Worm (Caenorhabditis elegans): ENCODE measurements around the gene gtbp-1.

gtbp-1 gene

DNA sequence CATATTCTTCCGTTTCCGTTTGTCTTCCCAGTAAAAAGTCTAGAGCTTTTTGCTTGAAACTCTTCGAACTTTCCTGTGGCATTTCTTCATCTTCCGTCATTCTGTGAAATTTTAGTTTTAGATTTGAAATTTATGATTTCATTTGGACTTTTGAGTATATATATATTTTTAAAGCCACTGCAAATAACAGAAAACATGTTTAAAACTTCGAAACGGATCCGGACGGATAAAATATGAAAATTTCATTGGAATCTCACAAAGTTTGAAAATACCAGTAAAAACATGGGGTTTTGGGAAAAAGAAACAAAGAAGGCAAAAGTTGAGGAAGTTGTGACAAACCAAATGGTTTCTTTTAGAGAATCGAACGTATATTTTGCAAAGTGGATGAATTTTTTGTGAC lies 20.2 kb upstream of the gtbp-1 start, which contains the start of gene pigs-1:
Gene pigs-1, minus strand, starts transcription at position 101 of the 400 bp plus-strand sequence.
- no peak for TF ChIP-seq nhr-77 (tag; optimal IDR thresholded peaks at IDR 0.05)
- no peak for TF ChIP-seq ztf-11 (tag; optimal IDR thresholded peaks at IDR 0.05)
- TF ChIP-seq unc-62 (GFP tag; optimal IDR thresholded peaks at IDR 0.05): no peak
- TF ChIP-seq nhr-28 (tag; optimal IDR thresholded peaks at IDR 0.05): no peak
- no peak for TF ChIP-seq ceh-9 (tag; optimal IDR thresholded peaks at IDR 0.05)
- TF ChIP-seq nhr-237 (tag; optimal IDR thresholded peaks at IDR 0.05): no peak
- no peak for TF ChIP-seq nhr-11 (tag; optimal IDR thresholded peaks at IDR 0.05)
- TF ChIP-seq zag-1 (tag; optimal IDR thresholded peaks at IDR 0.05): no peak

DNA sequence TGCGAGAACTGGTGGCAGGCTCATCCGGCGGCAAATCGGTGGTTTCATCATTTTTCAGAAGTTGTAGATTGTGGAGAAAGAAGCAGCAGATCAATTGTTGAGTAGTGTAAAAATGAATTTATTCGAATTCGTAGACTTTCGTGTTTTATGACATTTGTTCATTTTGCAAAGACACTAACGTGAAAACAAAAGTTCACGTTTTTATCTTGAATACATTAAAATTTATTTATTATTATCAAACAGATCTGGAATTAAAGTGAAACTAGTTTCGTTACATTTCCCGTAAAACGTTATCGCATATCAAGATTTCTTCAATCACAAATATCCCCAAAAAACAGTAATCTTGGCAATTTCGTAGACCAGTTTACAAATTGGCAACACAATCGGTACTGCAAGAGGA lies 18.1 kb upstream of the gtbp-1 start, which contains the start of gene T14G10.8:
Gene T14G10.8, minus strand, starts transcription at position 101 of the 400 bp plus-strand sequence.
- TF ChIP-seq daf-12 (tag; optimal IDR thresholded peaks at IDR 0.05) (no peak), sea-2 (GFP tag; optimal IDR thresholded peaks at IDR 0.05) (no peak), aly-2 (tag; optimal IDR thresholded peaks at IDR 0.05) (no peak), egl-5 (tag; optimal IDR thresholded peaks at IDR 0.05) (no peak), ceh-28 (tag; optimal IDR thresholded peaks at IDR 0.05) (no peak), mml-1 (tag; optimal IDR thresholded peaks at IDR 0.05) (no peak), egl-27 (tag; optimal IDR thresholded peaks at IDR 0.05) (no peak), nhr-23 (tag; optimal IDR thresholded peaks at IDR 0.05) (no peak), hmg-11 (tag; optimal IDR thresholded peaks at IDR 0.05) (no peak), ztf-11 (tag; optimal IDR thresholded peaks at IDR 0.05) (no peak), ZK546.5 (tag; optimal IDR thresholded peaks at IDR 0.05) (no peak), fkh-2 (tag; optimal IDR thresholded peaks at IDR 0.05) (no peak), lin-15B (tag; optimal IDR thresholded peaks at IDR 0.05) (no peak), ceh-9 (tag; optimal IDR thresholded peaks at IDR 0.05) (no peak), pqm-1 (tag; optimal IDR thresholded peaks at IDR 0.05) (no peak), nhr-11 (tag; optimal IDR thresholded peaks at IDR 0.05) (no peak), ama-1 (optimal IDR thresholded peaks at IDR 0.05) (no peak), nhr-67 (tag; optimal IDR thresholded peaks at IDR 0.05) (no peak), nhr-43 (tag; optimal IDR thresholded peaks at IDR 0.05; ENCODE audit: poor library complexity, severe bottlenecking) (no peak), eor-1 (tag; optimal IDR thresholded peaks at IDR 0.05) (no peak)

DNA sequence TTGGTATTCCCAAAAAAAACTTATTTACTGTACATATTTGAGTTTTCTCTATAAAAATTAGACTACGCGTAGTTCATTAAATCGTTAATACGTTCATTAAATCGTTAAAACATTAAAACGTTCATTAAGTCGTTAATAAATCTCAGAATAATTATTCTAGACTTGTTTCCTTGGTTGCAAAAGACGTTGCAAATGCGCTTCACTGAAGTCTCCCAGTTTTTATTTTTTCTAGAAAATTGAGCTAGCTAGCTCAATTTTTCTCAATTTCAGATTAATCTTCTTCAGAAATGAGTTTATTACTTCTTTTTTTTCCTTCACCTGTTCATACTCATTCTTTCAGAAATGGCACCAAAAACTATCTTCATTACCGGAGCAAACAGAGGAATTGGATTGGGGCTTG lies 16.2 kb upstream of the gtbp-1 start:
- no peak for TF ChIP-seq mml-1 (tag; optimal IDR thresholded peaks at IDR 0.05)
- TF ChIP-seq nhr-237 (tag; optimal IDR thresholded peaks at IDR 0.05): no peak
- TF ChIP-seq elt-2 (tag; optimal IDR thresholded peaks at IDR 0.05): no peak
- no peak for TF ChIP-seq nfya-1 (tag; optimal IDR thresholded peaks at IDR 0.05; ENCODE audit: insufficient read depth)
- TF ChIP-seq eor-1 (tag; optimal IDR thresholded peaks at IDR 0.05): no peak
- no peak for TF ChIP-seq elt-3 (tag; optimal IDR thresholded peaks at IDR 0.05)
- TF ChIP-seq aly-2 (tag; optimal IDR thresholded peaks at IDR 0.05): no peak
- no peak for TF ChIP-seq jun-1 (tag; optimal IDR thresholded peaks at IDR 0.05)
- TF ChIP-seq nhr-76 (tag; optimal IDR thresholded peaks at IDR 0.05): no peak
- TF ChIP-seq tbx-2 (tag; optimal IDR thresholded peaks at IDR 0.05): no peak
- TF ChIP-seq fkh-10 (GFP tag; optimal IDR thresholded peaks at IDR 0.05): no peak
- no peak for TF ChIP-seq nhr-28 (tag; optimal IDR thresholded peaks at IDR 0.05)
- TF ChIP-seq ceh-16 (tag; optimal IDR thresholded peaks at IDR 0.05): no peak
- no peak for TF ChIP-seq ZK546.5 (tag; optimal IDR thresholded peaks at IDR 0.05)
- no peak for TF ChIP-seq ztf-4 (tag; optimal IDR thresholded peaks at IDR 0.05)
- TF ChIP-seq ama-1 (optimal IDR thresholded peaks at IDR 0.05): no peak
- no peak for TF ChIP-seq R02D3.7 (tag; optimal IDR thresholded peaks at IDR 0.05)

DNA sequence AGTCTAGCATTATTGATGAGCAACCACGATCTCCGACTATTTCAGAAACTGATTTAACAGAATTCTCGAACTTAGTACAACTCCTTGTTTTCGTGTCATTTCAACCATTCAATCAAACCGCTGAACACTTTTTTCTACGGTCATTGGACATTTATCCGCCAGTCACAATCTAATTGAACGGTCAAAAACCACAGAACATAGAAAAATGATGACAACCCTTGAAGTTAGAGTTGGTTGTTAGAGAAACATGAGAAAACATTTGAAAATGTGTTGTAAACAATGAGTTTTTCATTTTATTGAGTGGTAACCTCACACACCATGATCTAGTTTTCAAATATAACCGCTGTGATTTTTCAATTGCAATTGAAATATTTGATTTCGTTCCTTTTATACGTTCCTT lies 15.7 kb upstream of the gtbp-1 start:
- TF ChIP-seq elt-2 (tag; optimal IDR thresholded peaks at IDR 0.05) (no peak), skn-1 (tag; optimal IDR thresholded peaks at IDR 0.05) (no peak), unc-62 (GFP tag; optimal IDR thresholded peaks at IDR 0.05) (no peak), egl-5 (tag; optimal IDR thresholded peaks at IDR 0.05) (no peak), fkh-2 (tag; optimal IDR thresholded peaks at IDR 0.05) (no peak), sea-2 (GFP tag; optimal IDR thresholded peaks at IDR 0.05) (no peak), pqm-1 (tag; optimal IDR thresholded peaks at IDR 0.05) (no peak), unc-39 (tag; optimal IDR thresholded peaks at IDR 0.05) (no peak), pha-4 (tag; optimal IDR thresholded peaks at IDR 0.05) (no peak), lsy-12 (tag; optimal IDR thresholded peaks at IDR 0.05) (no peak), aly-2 (tag; optimal IDR thresholded peaks at IDR 0.05) (no peak), egl-27 (tag; optimal IDR thresholded peaks at IDR 0.05) (no peak)

Measured in whole organism, L3 larva.